Worm (Caenorhabditis elegans): Measurements from ENCODE around the gene F46G11.6.

The F46G11.6 gene

DNA sequence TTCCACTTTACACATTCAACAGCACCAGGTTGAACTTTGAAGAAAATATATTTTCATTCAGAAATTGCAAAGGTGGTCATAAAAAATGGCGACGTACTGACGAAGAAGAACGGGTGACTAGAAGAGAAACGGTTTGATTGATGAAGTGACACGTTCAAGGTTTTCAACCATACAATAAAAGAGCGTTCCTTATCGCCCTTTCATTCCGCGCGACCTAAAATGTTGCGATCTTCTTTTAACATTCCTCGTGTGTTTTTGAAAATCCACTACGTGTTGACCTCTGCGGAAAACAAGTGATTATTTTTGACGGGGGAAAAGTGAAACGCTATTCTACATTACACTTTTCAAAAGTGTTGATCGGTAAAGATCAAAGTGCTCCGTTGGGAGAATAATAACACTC lies 41.8 kb downstream of the F46G11.6 start:
- TF ChIP-seq nhr-23 (tag; optimal IDR thresholded peaks at IDR 0.05) (peak; percentile 79), zag-1 (tag; optimal IDR thresholded peaks at IDR 0.05) (no peak), ztf-4 (tag; optimal IDR thresholded peaks at IDR 0.05) (no peak), snpc-4 (tag; optimal IDR thresholded peaks at IDR 0.05) (no peak), nfya-1 (tag; optimal IDR thresholded peaks at IDR 0.05; ENCODE audit: insufficient read depth) (peak; percentile 17), fkh-2 (tag; optimal IDR thresholded peaks at IDR 0.05) (no peak), sea-2 (GFP tag; optimal IDR thresholded peaks at IDR 0.05) (no peak), egl-27 (tag; optimal IDR thresholded peaks at IDR 0.05) (no peak), nhr-11 (tag; optimal IDR thresholded peaks at IDR 0.05) (no peak), ceh-28 (tag; optimal IDR thresholded peaks at IDR 0.05) (no peak), fkh-10 (GFP tag; optimal IDR thresholded peaks at IDR 0.05) (no peak), nhr-12 (tag; optimal IDR thresholded peaks at IDR 0.05) (no peak), nhr-67 (tag; optimal IDR thresholded peaks at IDR 0.05) (no peak), nhr-43 (tag; optimal IDR thresholded peaks at IDR 0.05; ENCODE audit: poor library complexity, severe bottlenecking) (peak; percentile 57), lsy-12 (tag; optimal IDR thresholded peaks at IDR 0.05) (no peak), elt-2 (tag; optimal IDR thresholded peaks at IDR 0.05) (no peak), nhr-237 (tag; optimal IDR thresholded peaks at IDR 0.05) (no peak), fos-1 (tag; optimal IDR thresholded peaks at IDR 0.05) (no peak), elt-1 (tag; optimal IDR thresholded peaks at IDR 0.05) (peak; percentile 36), elt-3 (tag; optimal IDR thresholded peaks at IDR 0.05) (peak in 1 of 3 experiments; percentile 3), mml-1 (tag; optimal IDR thresholded peaks at IDR 0.05) (no peak), nhr-76 (tag; optimal IDR thresholded peaks at IDR 0.05) (no peak), unc-39 (tag; optimal IDR thresholded peaks at IDR 0.05) (no peak), lin-15B (tag; optimal IDR thresholded peaks at IDR 0.05) (no peak), ZK546.5 (tag; optimal IDR thresholded peaks at IDR 0.05) (no peak), unc-62 (GFP tag; optimal IDR thresholded peaks at IDR 0.05) (peak; percentile 82), ceh-82 (tag; optimal IDR thresholded peaks at IDR 0.05) (no peak), egl-5 (tag; optimal IDR thresholded peaks at IDR 0.05) (no peak), eor-1 (tag; optimal IDR thresholded peaks at IDR 0.05) (no peak), nhr-28 (tag; optimal IDR thresholded peaks at IDR 0.05) (no peak), jun-1 (tag; optimal IDR thresholded peaks at IDR 0.05) (no peak), aly-2 (tag; optimal IDR thresholded peaks at IDR 0.05) (no peak), lin-39 (tag; optimal IDR thresholded peaks at IDR 0.05) (no peak), hmg-11 (tag; optimal IDR thresholded peaks at IDR 0.05) (no peak), nhr-25 (tag; optimal IDR thresholded peaks at IDR 0.05) (peak; percentile 95), ceh-9 (tag; optimal IDR thresholded peaks at IDR 0.05) (no peak), pqm-1 (tag; optimal IDR thresholded peaks at IDR 0.05) (no peak), daf-12 (tag; optimal IDR thresholded peaks at IDR 0.05) (no peak), nhr-77 (tag; optimal IDR thresholded peaks at IDR 0.05) (no peak), ama-1 (optimal IDR thresholded peaks at IDR 0.05) (no peak), ceh-16 (tag; optimal IDR thresholded peaks at IDR 0.05) (no peak)

ce11 chrX:5829175-5829574 lies 42.9 kb downstream of the F46G11.6 start, which contains the start of gene acp-5:
acp-5 (plus strand) TSS chrX:5829435.
- TF ChIP-seq nhr-11 (tag; optimal IDR thresholded peaks at IDR 0.05) = no peak
- TF ChIP-seq fos-1 (tag; optimal IDR thresholded peaks at IDR 0.05) = no peak
- no peak for TF ChIP-seq nhr-12 (tag; optimal IDR thresholded peaks at IDR 0.05)
- peak; percentile 9 for TF ChIP-seq ceh-28 (tag; optimal IDR thresholded peaks at IDR 0.05)
- no peak for TF ChIP-seq lsy-12 (tag; optimal IDR thresholded peaks at IDR 0.05)
- no peak for TF ChIP-seq ztf-4 (tag; optimal IDR thresholded peaks at IDR 0.05)
- peak; percentile 53 for TF ChIP-seq pqm-1 (tag; optimal IDR thresholded peaks at IDR 0.05)
- TF ChIP-seq R02D3.7 (tag; optimal IDR thresholded peaks at IDR 0.05) = no peak
- no peak for TF ChIP-seq ZK546.5 (tag; optimal IDR thresholded peaks at IDR 0.05)
- no peak for TF ChIP-seq unc-39 (tag; optimal IDR thresholded peaks at IDR 0.05)
- TF ChIP-seq daf-12 (tag; optimal IDR thresholded peaks at IDR 0.05) = no peak
- no peak for TF ChIP-seq ceh-9 (tag; optimal IDR thresholded peaks at IDR 0.05)
- no peak for TF ChIP-seq fkh-10 (GFP tag; optimal IDR thresholded peaks at IDR 0.05)
- no peak for TF ChIP-seq eor-1 (tag; optimal IDR thresholded peaks at IDR 0.05)
- no peak for TF ChIP-seq nfya-1 (tag; optimal IDR thresholded peaks at IDR 0.05; ENCODE audit: insufficient read depth)
- no peak for TF ChIP-seq nhr-67 (tag; optimal IDR thresholded peaks at IDR 0.05)
- TF ChIP-seq nhr-23 (tag; optimal IDR thresholded peaks at IDR 0.05) = no peak
- TF ChIP-seq nhr-76 (tag; optimal IDR thresholded peaks at IDR 0.05) = no peak
- TF ChIP-seq elt-1 (tag; optimal IDR thresholded peaks at IDR 0.05) = no peak
- TF ChIP-seq nhr-28 (tag; optimal IDR thresholded peaks at IDR 0.05) = no peak
- TF ChIP-seq elt-2 (tag; optimal IDR thresholded peaks at IDR 0.05) = peak; percentile 51
- no peak for TF ChIP-seq fkh-2 (tag; optimal IDR thresholded peaks at IDR 0.05)
- TF ChIP-seq ztf-11 (tag; optimal IDR thresholded peaks at IDR 0.05) = no peak
- TF ChIP-seq ceh-82 (tag; optimal IDR thresholded peaks at IDR 0.05) = no peak
- TF ChIP-seq snpc-4 (tag; optimal IDR thresholded peaks at IDR 0.05) = no peak
